ENCODE assay signal across 6 fruit fly cellular contexts in the genomic region with DNA sequence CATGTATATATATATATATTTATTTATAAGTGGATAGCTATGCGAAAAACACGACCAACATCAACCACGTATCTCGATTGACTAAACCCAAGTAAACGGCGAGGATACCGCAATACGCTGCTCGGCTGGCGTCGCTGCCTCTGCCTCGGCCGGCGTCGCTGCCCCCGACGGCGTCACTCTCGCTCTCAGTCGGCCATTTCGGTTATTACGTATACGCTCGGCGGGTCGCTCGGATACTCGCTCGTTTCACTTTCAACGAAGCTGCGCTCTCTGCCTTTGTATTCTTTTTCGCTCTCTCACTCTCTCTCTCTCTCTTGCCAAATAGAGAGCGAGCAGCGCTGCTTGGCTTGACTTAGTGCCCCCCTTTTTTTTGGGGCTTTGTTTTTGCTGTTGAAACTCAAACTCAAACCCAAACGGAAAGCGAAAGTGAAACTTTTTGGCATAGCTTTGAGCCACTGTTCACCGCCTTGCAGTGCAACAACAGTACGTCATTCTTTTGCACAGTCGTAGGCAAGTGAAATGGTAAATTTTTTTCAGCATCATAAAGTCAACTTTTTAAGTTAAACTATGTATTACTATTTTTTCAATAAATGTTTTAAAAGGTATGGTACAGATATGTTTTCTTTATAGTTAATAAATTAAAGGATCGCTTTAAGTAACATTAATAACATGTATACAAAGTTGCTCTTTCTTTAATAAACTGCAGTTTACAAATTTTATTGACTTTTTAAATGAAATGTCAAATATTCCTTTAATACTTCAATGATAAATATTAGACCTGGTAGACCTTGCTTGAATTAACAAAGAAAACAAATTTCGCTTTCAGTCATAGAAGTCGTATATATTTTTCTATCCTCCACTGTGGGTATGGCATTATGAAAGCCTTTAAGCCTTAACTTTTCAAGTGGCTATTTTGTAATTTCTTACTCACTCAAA.
TF ChIP-seq lines count a peak whose summit lies in the region.

No protein-coding gene starts in this region.

- peak; percentile 17 for TF ChIP-seq CTCF in whole organism, embryonic (GFP tag; optimal IDR thresholded peaks at IDR 0.05; lab: Kevin White, UChicago)

TF ChIP-seq in whole organism, 6 proteins besides CTCF, POLR2A, EP300 and RAD21:
- TF ChIP-seq Dll (optimal IDR thresholded peaks at IDR 0.05; lab: Kevin White, UChicago), result peak; percentile 98
- no peak for TF ChIP-seq psq (optimal IDR thresholded peaks at IDR 0.05; lab: Kevin White, UChicago)

TF ChIP-seq in whole organism, adult, 20 proteins besides CTCF, POLR2A, EP300 and RAD21:
- no peak for TF ChIP-seq CG12768 (GFP tag; optimal IDR thresholded peaks at IDR 0.05; lab: Kevin White, UChicago)
- no peak for TF ChIP-seq cnc (optimal IDR thresholded peaks at IDR 0.05; lab: Kevin White, UChicago)
- no peak for TF ChIP-seq cic (GFP tag; optimal IDR thresholded peaks at IDR 0.05; lab: Kevin White, UChicago)
- TF ChIP-seq CG33017 (tag; optimal IDR thresholded peaks at IDR 0.05; lab: Kevin White, UChicago), result no peak
- TF ChIP-seq Hr96 (GFP tag; optimal IDR thresholded peaks at IDR 0.05; lab: Kevin White, UChicago), result no peak
- TF ChIP-seq CG7045 (GFP tag; optimal IDR thresholded peaks at IDR 0.05; lab: Kevin White, UChicago), result peak; percentile 43
- TF ChIP-seq bab1 (GFP tag; optimal IDR thresholded peaks at IDR 0.05; lab: Kevin White, UChicago), result peak; percentile 29
- TF ChIP-seq Clk (GFP tag; optimal IDR thresholded peaks at IDR 0.05; lab: Kevin White, UChicago), result no peak
- no peak for TF ChIP-seq toe (GFP tag; optimal IDR thresholded peaks at IDR 0.05; lab: Kevin White, UChicago)
- no peak for TF ChIP-seq CG7101 (tag; optimal IDR thresholded peaks at IDR 0.05; lab: Kevin White, UChicago)
- TF ChIP-seq CG5204 (GFP tag; optimal IDR thresholded peaks at IDR 0.05; lab: Kevin White, UChicago), result no peak
- no peak for TF ChIP-seq kay (GFP tag; lab: Kevin White, UChicago; ENCODE audit: borderline replicate concordance)
- TF ChIP-seq Mnt (GFP tag; optimal IDR thresholded peaks at IDR 0.05; lab: Kevin White, UChicago), result peak; percentile 13
- TF ChIP-seq tj (GFP tag; optimal IDR thresholded peaks at IDR 0.05; lab: Kevin White, UChicago), result peak; percentile 20
- TF ChIP-seq Crg-1 (GFP tag; optimal IDR thresholded peaks at IDR 0.05; lab: Kevin White, UChicago), result no peak

TF ChIP-seq in whole organism, embryonic, 481 proteins besides CTCF, POLR2A, EP300 and RAD21 (continues in another document):
- TF ChIP-seq CG15514 (GFP tag; optimal IDR thresholded peaks at IDR 0.05; lab: Kevin White, UChicago), result no peak
- TF ChIP-seq ewg (GFP tag; optimal IDR thresholded peaks at IDR 0.05; lab: Kevin White, UChicago), result no peak
- TF ChIP-seq CG4404 (GFP tag; IDR thresholded peaks at IDR 0.05; lab: Robert Waterston, UW), result no peak
- no peak for TF ChIP-seq CG4282 (GFP tag; optimal IDR thresholded peaks at IDR 0.05; lab: Kevin White, UChicago)
- no peak for TF ChIP-seq Atf-2 (GFP tag; optimal IDR thresholded peaks at IDR 0.05; lab: Kevin White, UChicago)
- no peak for TF ChIP-seq stwl (tag; optimal IDR thresholded peaks at IDR 0.05; lab: Kevin White, UChicago)
- TF ChIP-seq NFAT (GFP tag; IDR thresholded peaks at IDR 0.05; lab: Robert Waterston, UW), result no peak
- no peak for TF ChIP-seq hth (optimal IDR thresholded peaks at IDR 0.05; lab: Kevin White, UChicago)
- TF ChIP-seq CG12219 (GFP tag; optimal IDR thresholded peaks at IDR 0.05; lab: Kevin White, UChicago), result no peak
- no peak for TF ChIP-seq CG9797 (GFP tag; optimal IDR thresholded peaks at IDR 0.05; lab: Kevin White, UChicago)
- TF ChIP-seq Taf1 (GFP tag; IDR thresholded peaks at IDR 0.05; lab: Robert Waterston, UW), result no peak
- TF ChIP-seq CG33557 (GFP tag; optimal IDR thresholded peaks at IDR 0.05; lab: Kevin White, UChicago), result peak; percentile 77
- TF ChIP-seq Nf-YB (GFP tag; optimal IDR thresholded peaks at IDR 0.05; lab: Kevin White, UChicago), result no peak
- TF ChIP-seq CG16813 (GFP tag; IDR thresholded peaks at IDR 0.05; lab: Robert Waterston, UW; ENCODE audit: partially characterized antibody), result no peak
- TF ChIP-seq CG17361 (GFP tag; IDR thresholded peaks at IDR 0.05; lab: Robert Waterston, UW), result peak; percentile 56; the same call in 2 of the 3 replicates
- TF ChIP-seq Myb (GFP tag; optimal IDR thresholded peaks at IDR 0.05; lab: Kevin White, UChicago), result no peak

TF ChIP-seq in whole organism, prepupa, 60 proteins besides CTCF, POLR2A, EP300 and RAD21 (continues in another document):
- TF ChIP-seq CG6808 (GFP tag; optimal IDR thresholded peaks at IDR 0.05; lab: Kevin White, UChicago) (peak; percentile 21), fd59A (GFP tag; optimal IDR thresholded peaks at IDR 0.05; lab: Kevin White, UChicago) (no peak), CG6854 (GFP tag; optimal IDR thresholded peaks at IDR 0.05; lab: Kevin White, UChicago) (peak; percentile 93), Sox102F (GFP tag; optimal IDR thresholded peaks at IDR 0.05; lab: Kevin White, UChicago) (peak; percentile 55), CG8632 (GFP tag; optimal IDR thresholded peaks at IDR 0.05; lab: Kevin White, UChicago) (peak; percentile 0), CG32006 (GFP tag; optimal IDR thresholded peaks at IDR 0.05; lab: Kevin White, UChicago) (peak; percentile 11), ss (GFP tag; optimal IDR thresholded peaks at IDR 0.05; lab: Kevin White, UChicago) (peak; percentile 36 to 52), CG3919 (GFP tag; optimal IDR thresholded peaks at IDR 0.05; lab: Kevin White, UChicago) (peak; percentile 37), Eip75B (GFP tag; optimal IDR thresholded peaks at IDR 0.05; lab: Kevin White, UChicago) (peak; percentile 82), Met (GFP tag; optimal IDR thresholded peaks at IDR 0.05; lab: Kevin White, UChicago) (peak; percentile 17), CG4318 (GFP tag; optimal IDR thresholded peaks at IDR 0.05; lab: Kevin White, UChicago) (no peak), CG16779 (tag; optimal IDR thresholded peaks at IDR 0.05; lab: Kevin White, UChicago) (peak; percentile 50), vri (GFP tag; optimal IDR thresholded peaks at IDR 0.05; lab: Kevin White, UChicago) (peak; percentile 94), lz (GFP tag; optimal IDR thresholded peaks at IDR 0.05; lab: Kevin White, UChicago) (no peak), net (GFP tag; optimal IDR thresholded peaks at IDR 0.05; lab: Kevin White, UChicago) (no peak), Eip93F (GFP tag; optimal IDR thresholded peaks at IDR 0.05; lab: Kevin White, UChicago) (no peak), CG11762 (GFP tag; optimal IDR thresholded peaks at IDR 0.05; lab: Kevin White, UChicago; ENCODE audit: insufficient read depth) (peak; percentile 47)

TF ChIP-seq in whole organism, pupa, 21 proteins besides CTCF, POLR2A, EP300 and RAD21:
- TF ChIP-seq Snoo (tag; optimal IDR thresholded peaks at IDR 0.05; lab: Kevin White, UChicago) (peak; percentile 79), CG12605 (GFP tag; IDR thresholded peaks at IDR 0.05; lab: Robert Waterston, UW) (peak; percentile 64), CG9948 (tag; optimal IDR thresholded peaks at IDR 0.05; lab: Kevin White, UChicago) (no peak), Ets98B (GFP tag; IDR thresholded peaks at IDR 0.05; lab: Robert Waterston, UW) (peak; percentile 75), CG8159 (tag; optimal IDR thresholded peaks at IDR 0.05; lab: Kevin White, UChicago) (peak; percentile 33), CG14655 (GFP tag; optimal IDR thresholded peaks at IDR 0.05; lab: Kevin White, UChicago) (peak; percentile 73), CG8301 (tag; optimal IDR thresholded peaks at IDR 0.05; lab: Kevin White, UChicago) (peak; percentile 68), CG4496 (GFP tag; IDR thresholded peaks at IDR 0.05; lab: Robert Waterston, UW) (peak; percentile 94), gl (tag; optimal IDR thresholded peaks at IDR 0.05; lab: Kevin White, UChicago) (peak; percentile 57), EcR (GFP tag; optimal IDR thresholded peaks at IDR 0.05; lab: Kevin White, UChicago) (peak; percentile 60), Pif1B (GFP tag; optimal IDR thresholded peaks at IDR 0.05; lab: Kevin White, UChicago) (peak; percentile 33), CG15710 (tag; optimal IDR thresholded peaks at IDR 0.05; lab: Kevin White, UChicago) (no peak), CG10348 (GFP tag; IDR thresholded peaks at IDR 0.05; lab: Robert Waterston, UW) (no peak), fd96Ca (GFP tag; IDR thresholded peaks at IDR 0.05; lab: Robert Waterston, UW) (peak; percentile 82; the same call in 2 of the 3 replicates), Pif1A (GFP tag; optimal IDR thresholded peaks at IDR 0.05; lab: Kevin White, UChicago) (peak; percentile 49), D1 (tag; optimal IDR thresholded peaks at IDR 0.05; lab: Kevin White, UChicago) (no peak), CG13204 (GFP tag; optimal IDR thresholded peaks at IDR 0.05; lab: Kevin White, UChicago) (peak; percentile 30)
TF ChIP-seq in whole organism, pupa: peak in this region for 13.

TF ChIP-seq in whole organism, wandering third instar larva, 38 proteins besides CTCF, POLR2A, EP300 and RAD21 (continues in another document):
- TF ChIP-seq CG9705 (GFP tag; optimal IDR thresholded peaks at IDR 0.05; lab: Kevin White, UChicago), result no peak
- TF ChIP-seq Dif (GFP tag; optimal IDR thresholded peaks at IDR 0.05; lab: Kevin White, UChicago; ENCODE audit: partially characterized antibody), result peak; percentile 84
- peak; percentile 37 for TF ChIP-seq Sp1 (GFP tag; optimal IDR thresholded peaks at IDR 0.05; lab: Kevin White, UChicago)
- no peak for TF ChIP-seq sv (GFP tag; optimal IDR thresholded peaks at IDR 0.05; lab: Kevin White, UChicago)
- TF ChIP-seq dmrt93B (GFP tag; optimal IDR thresholded peaks at IDR 0.05; lab: Kevin White, UChicago), result no peak
- no peak for TF ChIP-seq woc (GFP tag; optimal IDR thresholded peaks at IDR 0.05; lab: Kevin White, UChicago)
- TF ChIP-seq Myc (optimal IDR thresholded peaks at IDR 0.05; lab: Kevin White, UChicago), result no peak
- no peak for TF ChIP-seq usp (GFP tag; optimal IDR thresholded peaks at IDR 0.05; lab: Kevin White, UChicago)
- TF ChIP-seq GATAd (GFP tag; optimal IDR thresholded peaks at IDR 0.05; lab: Kevin White, UChicago), result no peak
- TF ChIP-seq br (GFP tag; optimal IDR thresholded peaks at IDR 0.05; lab: Kevin White, UChicago), result no peak
- TF ChIP-seq dl (GFP tag; optimal IDR thresholded peaks at IDR 0.05; lab: Kevin White, UChicago; ENCODE audit: insufficient read depth in 1 of 2, partially characterized antibody in 2 of 2), result peak; percentile 57 to 86
- no peak for TF ChIP-seq sage (GFP tag; optimal IDR thresholded peaks at IDR 0.05; lab: Kevin White, UChicago)
- TF ChIP-seq Hr78 (GFP tag; optimal IDR thresholded peaks at IDR 0.05; lab: Kevin White, UChicago), result no peak
- no peak for TF ChIP-seq tai (GFP tag; optimal IDR thresholded peaks at IDR 0.05; lab: Kevin White, UChicago)
- TF ChIP-seq Vsx2 (GFP tag; optimal IDR thresholded peaks at IDR 0.05; lab: Kevin White, UChicago; ENCODE audit: partially characterized antibody), result peak; percentile 50
- no peak for TF ChIP-seq dsf (GFP tag; optimal IDR thresholded peaks at IDR 0.05; lab: Kevin White, UChicago; ENCODE audit: borderline replicate concordance)
- TF ChIP-seq CG32264 (GFP tag; optimal IDR thresholded peaks at IDR 0.05; lab: Kevin White, UChicago), result no peak
- TF ChIP-seq ey (GFP tag; optimal IDR thresholded peaks at IDR 0.05; lab: Kevin White, UChicago), result no peak
- no peak for TF ChIP-seq brk (GFP tag; optimal IDR thresholded peaks at IDR 0.05; lab: Kevin White, UChicago)
- TF ChIP-seq Abd-B (GFP tag; optimal IDR thresholded peaks at IDR 0.05; lab: Kevin White, UChicago), result no peak
